Fruit fly (Drosophila melanogaster): ENCODE measurements around the gene TpnC25D.

TpnC25D gene

dm6 chr2L:5254105-5254711 is 37.7 kb downstream of the TpnC25D start:
- peak; percentile 90 for TF ChIP-seq CG14655 (GFP tag; optimal IDR thresholded peaks at IDR 0.05)
- peak; percentile 72 for TF ChIP-seq Ets98B (GFP tag; IDR thresholded peaks at IDR 0.05)
- peak; percentile 76 for TF ChIP-seq fd96Ca (GFP tag; IDR thresholded peaks at IDR 0.05)
- peak; percentile 82 for TF ChIP-seq CG13204 (GFP tag; optimal IDR thresholded peaks at IDR 0.05)
- peak; percentile 92 for TF ChIP-seq CG9948 (tag; optimal IDR thresholded peaks at IDR 0.05)
- peak; percentile 77 for TF ChIP-seq rn (GFP tag; IDR thresholded peaks at IDR 0.05)
- peak; percentile 87 for TF ChIP-seq gl (tag; optimal IDR thresholded peaks at IDR 0.05)
- peak; percentile 94 for TF ChIP-seq CG8159 (tag; optimal IDR thresholded peaks at IDR 0.05)
- TF ChIP-seq CG15710 (tag; optimal IDR thresholded peaks at IDR 0.05): peak; percentile 93
- no peak for TF ChIP-seq CG10348 (GFP tag; IDR thresholded peaks at IDR 0.05)
- peak; percentile 89 for TF ChIP-seq CG8301 (tag; optimal IDR thresholded peaks at IDR 0.05)
- TF ChIP-seq CG4496 (GFP tag; IDR thresholded peaks at IDR 0.05): peak; percentile 84
- TF ChIP-seq CG32121 (GFP tag; IDR thresholded peaks at IDR 0.05): peak; percentile 62
- TF ChIP-seq EcR (GFP tag; optimal IDR thresholded peaks at IDR 0.05): peak; percentile 35
- TF ChIP-seq CG12605 (GFP tag; IDR thresholded peaks at IDR 0.05): peak; percentile 76
- peak; percentile 89 for TF ChIP-seq Pif1B (GFP tag; optimal IDR thresholded peaks at IDR 0.05)
- TF ChIP-seq CG34367 (tag; optimal IDR thresholded peaks at IDR 0.05): peak; percentile 93
- TF ChIP-seq CG17806 (tag; optimal IDR thresholded peaks at IDR 0.05): peak; percentile 94
- peak; percentile 95 for TF ChIP-seq Snoo (tag; optimal IDR thresholded peaks at IDR 0.05)
- TF ChIP-seq Pif1A (GFP tag; optimal IDR thresholded peaks at IDR 0.05): peak; percentile 89
- TF ChIP-seq D1 (tag; optimal IDR thresholded peaks at IDR 0.05): peak; percentile 89

dm6 chr2L:5256036-5256846 is 39.7 kb downstream of the TpnC25D start:
- TF ChIP-seq CG4496 (GFP tag; IDR thresholded peaks at IDR 0.05) (peak; percentile 69; the same call in 1 of the 3 replicates), Ets98B (GFP tag; IDR thresholded peaks at IDR 0.05) (peak; percentile 30), CG17806 (tag; optimal IDR thresholded peaks at IDR 0.05) (peak; percentile 67), Snoo (tag; optimal IDR thresholded peaks at IDR 0.05) (peak; percentile 61), CG34367 (tag; optimal IDR thresholded peaks at IDR 0.05) (peak; percentile 42), rn (GFP tag; IDR thresholded peaks at IDR 0.05) (peak; percentile 29; the same call in 1 of the 2 replicates), CG32121 (GFP tag; IDR thresholded peaks at IDR 0.05) (no peak), CG8159 (tag; optimal IDR thresholded peaks at IDR 0.05) (peak; percentile 68), Pif1A (GFP tag; optimal IDR thresholded peaks at IDR 0.05) (peak; percentile 62), CG9948 (tag; optimal IDR thresholded peaks at IDR 0.05) (peak; percentile 55), CG10348 (GFP tag; IDR thresholded peaks at IDR 0.05) (no peak), Pif1B (GFP tag; optimal IDR thresholded peaks at IDR 0.05) (peak; percentile 37), D1 (tag; optimal IDR thresholded peaks at IDR 0.05) (no peak), CG8301 (tag; optimal IDR thresholded peaks at IDR 0.05) (peak; percentile 33), gl (tag; optimal IDR thresholded peaks at IDR 0.05) (peak; percentile 40), CG14655 (GFP tag; optimal IDR thresholded peaks at IDR 0.05) (peak; percentile 40), fd96Ca (GFP tag; IDR thresholded peaks at IDR 0.05) (peak; percentile 65; the same call in 1 of the 3 replicates), EcR (GFP tag; optimal IDR thresholded peaks at IDR 0.05) (peak; percentile 87), CG15710 (tag; optimal IDR thresholded peaks at IDR 0.05) (peak; percentile 56), CG13204 (GFP tag; optimal IDR thresholded peaks at IDR 0.05) (peak; percentile 38), CG12605 (GFP tag; IDR thresholded peaks at IDR 0.05) (no peak; the same call in 1 of the 2 replicates)

dm6 chr2L:5259076-5259843 is 42.8 kb downstream of the TpnC25D start:
- TF ChIP-seq EcR (GFP tag; optimal IDR thresholded peaks at IDR 0.05) (peak; percentile 49), CG13204 (GFP tag; optimal IDR thresholded peaks at IDR 0.05) (peak; percentile 76), CG4496 (GFP tag; IDR thresholded peaks at IDR 0.05) (0 out of 3 replicates have a peak, but pooled peaks have one; percentile 18), CG8159 (tag; optimal IDR thresholded peaks at IDR 0.05) (no peak)

DNA sequence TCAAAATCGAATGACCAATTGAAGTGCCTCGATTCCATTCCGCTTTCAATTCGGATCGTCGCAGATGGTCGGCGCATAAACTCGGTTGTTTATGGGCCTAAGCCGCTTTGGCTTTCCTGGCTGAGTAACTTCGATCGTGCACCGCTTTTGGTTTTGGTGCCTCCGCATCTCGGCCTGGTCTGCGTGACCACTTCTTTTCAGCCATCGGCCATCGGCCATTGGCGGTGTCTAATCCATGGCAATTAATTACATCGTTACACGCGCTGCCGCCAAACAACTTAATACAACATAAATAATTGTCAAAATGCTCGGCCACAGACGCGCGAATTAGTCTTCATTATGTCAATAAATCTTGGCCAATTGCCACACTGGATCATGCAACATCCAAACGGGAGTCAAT is 43.8 kb downstream of the TpnC25D start:
- TF ChIP-seq fd96Ca (GFP tag; IDR thresholded peaks at IDR 0.05) (no peak), gl (tag; optimal IDR thresholded peaks at IDR 0.05) (no peak), Snoo (tag; optimal IDR thresholded peaks at IDR 0.05) (no peak), CG10348 (GFP tag; IDR thresholded peaks at IDR 0.05) (no peak), CG12605 (GFP tag; IDR thresholded peaks at IDR 0.05) (no peak), CG4496 (GFP tag; IDR thresholded peaks at IDR 0.05) (no peak), D1 (tag; optimal IDR thresholded peaks at IDR 0.05) (no peak), Pif1A (GFP tag; optimal IDR thresholded peaks at IDR 0.05) (no peak), Ets98B (GFP tag; IDR thresholded peaks at IDR 0.05) (no peak), CG8301 (tag; optimal IDR thresholded peaks at IDR 0.05) (no peak), rn (GFP tag; IDR thresholded peaks at IDR 0.05) (no peak)
